Worm (Caenorhabditis elegans) whole organism, mixed stage, embryonic: ENCODE results near the gene pelo-1.

Experiments
- M03D4.4 ChIP-seq: sonication (generic microtip); optimal IDR thresholded peaks from 2 replicates; lab custom pipeline; 2017; ENCODE audit warnings: mild to moderate bottlenecking, missing genetic modification characterization, missing compliant biosample characterization
- bed-3 ChIP-seq: fragments of 200-800 bp; sonication (Bioruptor generic); optimal IDR thresholded peaks from 3 replicates; lab custom pipeline; 2018; ENCODE audit warnings: mild to moderate bottlenecking, missing genetic modification characterization, moderate library complexity, missing compliant biosample characterization
- ceh-39 ChIP-seq: fragments of 150-350 bp; optimal IDR thresholded peaks from 2 replicates; lab custom pipeline; 2014; ENCODE audit warnings: missing biosample characterization, missing genetic modification characterization
- ceh-43 ChIP-seq: fragments of 200-800 bp; sonication (Bioruptor generic); optimal IDR thresholded peaks from 2 replicates; lab custom pipeline; 2018; ENCODE audit warnings: mild to moderate bottlenecking, missing genetic modification characterization, moderate library complexity, missing compliant biosample characterization
- ceh-83 ChIP-seq: fragments of 200-800 bp; sonication (Bioruptor generic); optimal IDR thresholded peaks from 2 replicates; lab custom pipeline; 2018; ENCODE audit warnings: mild to moderate bottlenecking, missing genetic modification characterization, missing compliant biosample characterization
- ces-1 ChIP-seq: fragments of 150-350 bp; optimal IDR thresholded peaks from 2 replicates; lab custom pipeline; 2014; ENCODE audit warnings: missing biosample characterization, missing genetic modification reagents, missing genetic modification characterization
- cnd-1 ChIP-seq: fragments of 200-800 bp; sonication (Bioruptor generic); optimal IDR thresholded peaks from 2 replicates; lab custom pipeline; 2018; ENCODE audit warnings: mild to moderate bottlenecking, missing genetic modification characterization, missing compliant biosample characterization
- drap-1 ChIP-seq: fragments of 200-800 bp; sonication (Bioruptor generic); optimal IDR thresholded peaks from 3 replicates; lab custom pipeline; 2018; ENCODE audit warnings: mild to moderate bottlenecking, missing genetic modification characterization, missing compliant biosample characterization
- elt-1 ChIP-seq: sonication (generic microtip); optimal IDR thresholded peaks from 2 replicates; lab custom pipeline; 2017; ENCODE audit warnings: missing genetic modification characterization, mild to moderate bottlenecking, missing compliant biosample characterization, antibody characterized with exemption, moderate library complexity, borderline replicate concordance; ENCODE audit not compliant: insufficient read depth
- elt-3 ChIP-seq: fragments of 150-350 bp; optimal IDR thresholded peaks from 2 replicates; lab custom pipeline; 2014; ENCODE audit warnings: missing biosample characterization, missing genetic modification characterization
- flh-1 ChIP-seq: fragments of 200-800 bp; sonication (Bioruptor generic); optimal IDR thresholded peaks from 2 replicates; lab custom pipeline; 2018; ENCODE audit warnings: mild to moderate bottlenecking, missing genetic modification characterization, moderate library complexity, missing compliant biosample characterization
- ham-2 ChIP-seq: fragments of 200-800 bp; sonication (Bioruptor generic); optimal IDR thresholded peaks from 2 replicates; lab custom pipeline; 2018; ENCODE audit warnings: mild to moderate bottlenecking, missing genetic modification characterization, missing compliant biosample characterization
- lin-13 ChIP-seq: fragments of 150-350 bp; optimal IDR thresholded peaks from 2 replicates; lab custom pipeline; 2014; ENCODE audit warnings: missing biosample characterization, missing genetic modification characterization
- lin-32 ChIP-seq: fragments of 200-800 bp; sonication (Bioruptor generic); optimal IDR thresholded peaks from 2 replicates; lab custom pipeline; 2018; ENCODE audit warnings: mild to moderate bottlenecking, missing genetic modification characterization, missing compliant biosample characterization
- lsy-2 ChIP-seq: fragments of 150-350 bp; optimal IDR thresholded peaks from 2 replicates; lab custom pipeline; 2014; ENCODE audit warnings: missing biosample characterization, missing genetic modification characterization
- mab-5 ChIP-seq: fragments of 150-350 bp; optimal IDR thresholded peaks from 2 replicates; lab custom pipeline; 2014; ENCODE audit warnings: missing biosample characterization, missing genetic modification characterization
- mep-1 ChIP-seq: fragments of 150-350 bp; optimal IDR thresholded peaks from 2 replicates; lab custom pipeline; 2017; ENCODE audit warnings: missing biosample characterization, missing genetic modification reagents, missing genetic modification characterization, inconsistent platforms
- mls-2 ChIP-seq: sonication (generic microtip); optimal IDR thresholded peaks from 2 replicates; lab custom pipeline; 2016; ENCODE audit warnings: mild to moderate bottlenecking, missing genetic modification characterization, moderate library complexity, missing compliant biosample characterization
- nhr-12 ChIP-seq: fragments of 150-350 bp; optimal IDR thresholded peaks from 2 replicates; lab custom pipeline; 2014; ENCODE audit warnings: missing biosample characterization, missing genetic modification characterization
- nhr-2 ChIP-seq: fragments of 150-350 bp; optimal IDR thresholded peaks from 2 replicates; lab custom pipeline; 2014; ENCODE audit warnings: missing biosample characterization, missing genetic modification characterization
- nhr-237 ChIP-seq: fragments of 150-350 bp; optimal IDR thresholded peaks from 2 replicates; lab custom pipeline; 2014; ENCODE audit warnings: missing biosample characterization, missing genetic modification characterization
- nhr-28 ChIP-seq: fragments of 150-350 bp; optimal IDR thresholded peaks from 2 replicates; lab custom pipeline; 2014; ENCODE audit warnings: missing biosample characterization, missing genetic modification characterization
- nhr-76 ChIP-seq: sonication (generic microtip); optimal IDR thresholded peaks from 2 replicates; lab custom pipeline; 2017; ENCODE audit warnings: missing biosample characterization, missing genetic modification characterization
- pha-4 ChIP-seq: fragments of 150-350 bp; optimal IDR thresholded peaks from 2 replicates; lab custom pipeline; 2018; ENCODE audit warnings: missing biosample characterization, missing genetic modification reagents, missing genetic modification characterization
- snpc-4 ChIP-seq: fragments of 150-350 bp; optimal IDR thresholded peaks from 2 replicates; lab custom pipeline; 2014; ENCODE audit warnings: missing biosample characterization, missing genetic modification characterization
- sptf-1 ChIP-seq: sonication (generic microtip); optimal IDR thresholded peaks from 2 replicates; lab custom pipeline; 2017; ENCODE audit warnings: mild to moderate bottlenecking, missing genetic modification characterization, moderate library complexity, missing compliant biosample characterization
- tbx-8 ChIP-seq: fragments of 200-800 bp; sonication (Bioruptor generic); optimal IDR thresholded peaks from 2 replicates; lab custom pipeline; 2018; ENCODE audit warnings: mild to moderate bottlenecking, missing genetic modification characterization, moderate library complexity, missing compliant biosample characterization
- unc-120 ChIP-seq: sonication (generic microtip); optimal IDR thresholded peaks from 2 replicates; lab custom pipeline; 2017; ENCODE audit warnings: missing genetic modification characterization, missing compliant biosample characterization; ENCODE audit not compliant: poor library complexity, severe bottlenecking
- unc-39 ChIP-seq: fragments of 150-350 bp; optimal IDR thresholded peaks from 2 replicates; lab custom pipeline; 2014; ENCODE audit warnings: missing biosample characterization, missing genetic modification characterization
- unc-62 ChIP-seq: fragments of 150-350 bp; optimal IDR thresholded peaks from 2 replicates; lab custom pipeline; 2014; ENCODE audit warnings: missing biosample characterization, missing genetic modification reagents, missing genetic modification characterization
- zip-8 ChIP-seq: fragments of 150-350 bp; optimal IDR thresholded peaks from 2 replicates; lab custom pipeline; 2014; ENCODE audit warnings: missing biosample characterization, missing genetic modification characterization

Gene pelo-1

DNA sequence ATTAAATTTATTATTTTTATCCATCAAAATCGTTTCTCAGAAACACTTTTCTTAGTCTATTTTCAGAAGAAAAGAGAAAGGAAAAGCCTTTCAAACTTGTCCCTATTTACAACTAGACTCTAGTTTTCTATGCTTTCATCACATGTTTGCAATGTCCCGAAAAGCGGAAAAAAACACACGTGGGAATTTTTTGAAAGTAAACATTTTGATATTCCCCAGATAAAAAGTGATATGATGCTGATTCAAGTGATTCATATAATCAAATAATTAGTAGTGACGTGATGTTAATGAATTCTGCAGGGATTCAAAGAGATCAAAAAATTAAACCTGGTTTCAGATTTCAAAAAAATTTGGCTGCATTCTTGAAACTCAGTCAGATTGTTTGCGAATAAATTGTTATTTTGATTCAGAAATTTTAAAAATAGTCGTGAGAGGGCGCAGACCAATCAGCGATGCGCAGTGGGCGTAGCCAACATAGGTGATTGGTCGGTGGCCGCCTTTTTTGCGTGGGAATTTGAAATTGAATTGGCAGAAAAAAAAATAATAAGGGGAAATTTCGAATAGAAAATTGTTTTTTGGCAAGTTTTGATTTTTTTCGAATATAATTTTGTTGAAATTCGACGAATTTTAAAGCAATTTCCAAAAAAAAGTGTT, 30.7 kb upstream of the pelo-1 start:
- TF ChIP-seq elt-1 (no peak), ham-2 (no peak), ces-1 (GFP tag; lab: Kevin White, UChicago) (no peak), lsy-2 (tag; lab: Kevin White, UChicago) (no peak), nhr-12 (tag; lab: Kevin White, UChicago) (no peak), bed-3 (GFP tag; lab: Kevin White, UChicago) (no peak), tbx-8 (GFP tag; lab: Kevin White, UChicago) (no peak), nhr-28 (no peak), ceh-43 (GFP tag; lab: Kevin White, UChicago) (no peak), nhr-76 (tag; lab: Kevin White, UChicago) (no peak), unc-62 (GFP tag; lab: Kevin White, UChicago) (no peak), cnd-1 (no peak), flh-1 (GFP tag; lab: Kevin White, UChicago) (no peak), mep-1 (tag; lab: Kevin White, UChicago) (no peak), pha-4 (tag; lab: Kevin White, UChicago) (no peak), unc-39 (no peak), zip-8 (no peak), elt-3 (tag; lab: Kevin White, UChicago) (no peak)

DNA sequence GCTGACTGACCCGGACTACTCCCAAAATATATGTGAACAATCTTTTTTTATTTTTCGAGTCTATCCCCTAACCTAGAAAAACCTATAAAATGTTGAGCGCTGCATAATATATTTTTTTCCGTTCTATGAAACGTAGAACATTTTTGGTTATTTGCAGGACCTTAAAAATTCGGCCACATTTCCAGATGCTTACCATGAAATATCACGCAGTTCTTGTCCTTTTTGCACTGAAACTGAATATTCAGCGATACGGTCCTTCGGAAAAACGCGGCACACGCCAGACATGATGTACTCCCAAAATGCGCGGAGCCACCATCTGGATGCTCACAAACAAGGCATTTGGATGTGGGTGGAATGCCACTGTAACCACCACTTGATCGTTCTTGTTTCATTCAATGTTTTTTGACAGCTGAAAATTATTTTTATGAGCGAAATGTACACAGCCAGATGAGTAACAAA, 28.8 kb upstream of the pelo-1 start, which contains the start of gene nhr-20:
TSS of gene nhr-20 (minus strand) at position 409 of the 459 bp plus-strand sequence.
- TF ChIP-seq unc-62 (GFP tag; lab: Kevin White, UChicago) (no peak), nhr-237 (tag; lab: Kevin White, UChicago) (no peak), ceh-43 (GFP tag; lab: Kevin White, UChicago) (no peak), cnd-1 (no peak), nhr-76 (tag; lab: Kevin White, UChicago) (no peak), unc-120 (tag; lab: Kevin White, UChicago) (no peak), lsy-2 (tag; lab: Kevin White, UChicago) (no peak), elt-1 (no peak), mep-1 (tag; lab: Kevin White, UChicago) (no peak), lin-32 (GFP tag; lab: Kevin White, UChicago) (no peak)

DNA sequence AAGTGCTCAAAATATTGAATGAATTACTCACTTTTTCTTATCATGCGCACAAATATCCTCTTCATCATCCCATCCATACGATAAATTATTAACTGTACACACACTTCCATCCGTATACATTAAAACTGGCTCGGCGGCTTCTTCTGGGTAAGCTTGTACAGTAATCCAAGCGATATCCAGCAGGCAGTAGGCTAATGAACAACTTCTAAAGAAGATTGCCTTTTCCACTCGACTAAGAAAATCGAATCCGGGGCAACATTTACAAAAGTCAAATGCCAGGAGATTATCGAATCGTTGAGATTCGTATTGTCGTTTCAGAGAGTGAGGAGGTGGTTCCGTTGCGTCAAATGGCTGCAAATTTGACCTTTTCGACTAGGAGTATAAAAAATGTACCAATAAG, 27.4 kb upstream of the pelo-1 start:
- TF ChIP-seq bed-3 (GFP tag; lab: Kevin White, UChicago) (no peak), mls-2 (tag; lab: Kevin White, UChicago) (no peak), lin-32 (GFP tag; lab: Kevin White, UChicago) (no peak), nhr-12 (tag; lab: Kevin White, UChicago) (no peak), mab-5 (tag; lab: Kevin White, UChicago) (no peak), tbx-8 (GFP tag; lab: Kevin White, UChicago) (no peak)

DNA sequence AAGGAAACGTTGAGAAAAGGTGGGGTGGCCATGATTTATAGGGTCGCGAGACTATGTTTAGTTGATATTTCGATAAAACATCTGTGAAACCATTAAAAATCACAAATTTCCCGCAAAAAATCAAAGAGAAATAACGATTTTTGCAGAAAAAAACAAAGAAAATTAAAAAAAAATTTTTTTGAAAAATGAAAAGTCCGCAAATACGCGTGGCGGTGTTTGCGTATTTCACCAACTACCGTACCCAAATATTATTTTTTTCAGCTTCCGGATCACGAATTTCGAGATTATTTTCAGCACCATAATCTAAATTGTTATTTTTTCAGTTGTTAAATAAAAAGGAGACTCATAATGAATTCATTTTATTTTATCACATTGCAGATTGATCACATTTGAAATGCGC, 26.1 kb upstream of the pelo-1 start:
- TF ChIP-seq ceh-83: no peak
- TF ChIP-seq lin-13 (tag; lab: Kevin White, UChicago): no peak
- TF ChIP-seq lsy-2 (tag; lab: Kevin White, UChicago): peak; percentile 52

DNA sequence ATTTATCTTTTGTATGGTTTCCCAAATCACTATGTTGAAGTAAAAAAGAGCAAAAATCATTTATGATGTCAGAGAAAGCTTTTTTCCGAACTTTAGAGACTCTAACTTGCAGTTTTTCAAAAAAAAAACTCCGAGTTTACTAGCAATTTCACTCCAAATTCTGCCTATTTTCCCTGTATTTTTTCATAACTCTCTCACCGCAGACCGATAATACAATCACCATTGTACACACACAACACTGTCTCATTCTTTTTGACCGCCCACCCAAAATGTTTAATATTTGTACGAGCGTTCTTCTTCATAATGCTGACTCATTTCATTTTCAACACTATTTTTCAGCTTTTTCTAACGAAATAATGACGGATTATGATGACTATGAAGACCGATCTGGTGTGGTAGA, 24.8 kb upstream of the pelo-1 start, which contains the start of gene F43C1.5:
TSS of gene F43C1.5 (plus strand) at position 301 of the 400 bp plus-strand sequence.
- TF ChIP-seq unc-39 (no peak), nhr-2 (no peak), ceh-39 (no peak), cnd-1 (no peak), ces-1 (GFP tag; lab: Kevin White, UChicago) (no peak), mab-5 (tag; lab: Kevin White, UChicago) (no peak), ceh-83 (no peak), tbx-8 (GFP tag; lab: Kevin White, UChicago) (no peak), ham-2 (no peak), snpc-4 (tag; lab: Kevin White, UChicago) (no peak), drap-1 (GFP tag; lab: Kevin White, UChicago) (no peak), lin-32 (GFP tag; lab: Kevin White, UChicago) (no peak), nhr-28 (no peak), sptf-1 (tag; lab: Kevin White, UChicago) (no peak), M03D4.4 (tag; lab: Kevin White, UChicago) (no peak)
